Worm (Caenorhabditis elegans) whole organism, L2 larva: ENCODE results near the gene ZK593.2.

Source experiments
- C34F6.9 ChIP-seq: fragments of 150-350 bp; optimal IDR thresholded peaks from 2 replicates; lab custom pipeline; 2014; ENCODE audit warnings: missing biosample characterization, missing genetic modification characterization
- F13H6.1 ChIP-seq: sonication (generic microtip); optimal IDR thresholded peaks from 2 replicates; lab custom pipeline; 2016; ENCODE audit warnings: missing genetic modification characterization, missing compliant biosample characterization
- R02D3.7 ChIP-seq: fragments of 150-350 bp; optimal IDR thresholded peaks from 2 replicates; lab custom pipeline; 2014; ENCODE audit warnings: missing biosample characterization, missing genetic modification characterization
- Y55F3AM.14 ChIP-seq: fragments of 200-800 bp; sonication (Bioruptor generic); optimal IDR thresholded peaks from 2 replicates; lab custom pipeline; 2018; ENCODE audit warnings: mild to moderate bottlenecking, missing genetic modification characterization, missing compliant biosample characterization
- ZK546.5 ChIP-seq: sonication (generic microtip); optimal IDR thresholded peaks from 2 replicates; lab custom pipeline; 2017; ENCODE audit warnings: missing biosample characterization, missing genetic modification characterization
- alr-1 ChIP-seq: fragments of 150-350 bp; optimal IDR thresholded peaks from 2 replicates; lab custom pipeline; 2014; ENCODE audit warnings: missing biosample characterization, missing genetic modification characterization
- aly-2 ChIP-seq: fragments of 150-350 bp; optimal IDR thresholded peaks from 2 replicates; lab custom pipeline; 2014; ENCODE audit warnings: missing biosample characterization, missing genetic modification characterization
- ama-1 ChIP-seq: fragments of 150-350 bp; optimal IDR thresholded peaks from 2 replicates; lab custom pipeline; 2018; ENCODE audit warnings: inconsistent platforms
- blmp-1 ChIP-seq: sonication (generic microtip); optimal IDR thresholded peaks from 2 replicates; lab custom pipeline; 2017; ENCODE audit warnings: missing genetic modification characterization, mild to moderate bottlenecking, missing compliant biosample characterization, antibody characterized with exemption, moderate library complexity; ENCODE audit not compliant: insufficient read depth
- ceh-16 ChIP-seq: fragments of 150-350 bp; optimal IDR thresholded peaks from 2 replicates; lab custom pipeline; 2014; ENCODE audit warnings: missing biosample characterization, missing genetic modification characterization
- ceh-82 ChIP-seq: fragments of 150-350 bp; optimal IDR thresholded peaks from 2 replicates; lab custom pipeline; 2014; ENCODE audit warnings: missing biosample characterization, missing genetic modification characterization
- crh-2 ChIP-seq: sonication (generic microtip); optimal IDR thresholded peaks from 2 replicates; lab custom pipeline; 2017; ENCODE audit warnings: missing biosample characterization, missing genetic modification characterization
- dmd-4 ChIP-seq: sonication (generic microtip); optimal IDR thresholded peaks from 2 replicates; lab custom pipeline; 2017; ENCODE audit warnings: missing biosample characterization, missing genetic modification characterization
- egl-27 ChIP-seq: sonication (generic microtip); optimal IDR thresholded peaks from 3 replicates; lab custom pipeline; 2017; ENCODE audit warnings: missing biosample characterization, missing genetic modification reagents, missing genetic modification characterization
- elt-1 ChIP-seq: fragments of 150-350 bp; optimal IDR thresholded peaks from 2 replicates; lab custom pipeline; 2014; ENCODE audit warnings: missing biosample characterization, missing genetic modification characterization
- elt-3 ChIP-seq: sonication (generic microtip); optimal IDR thresholded peaks from 2 replicates; lab custom pipeline; 2017; ENCODE audit warnings: missing biosample characterization, missing genetic modification characterization
- fos-1 ChIP-seq: fragments of 150-350 bp; optimal IDR thresholded peaks from 2 replicates; lab custom pipeline; 2014; ENCODE audit warnings: missing biosample characterization, missing genetic modification characterization
- gmeb-1 ChIP-seq: fragments of 150-350 bp; optimal IDR thresholded peaks from 2 replicates; lab custom pipeline; 2014; ENCODE audit warnings: missing biosample characterization, missing genetic modification characterization
- lin-11 ChIP-seq: fragments of 150-350 bp; sonication (generic microtip); optimal IDR thresholded peaks from 2 replicates; lab custom pipeline; 2014; ENCODE audit warnings: missing biosample characterization, missing genetic modification characterization, inconsistent platforms, mixed read lengths
- lin-13 ChIP-seq: fragments of 150-350 bp; optimal IDR thresholded peaks from 2 replicates; lab custom pipeline; 2014; ENCODE audit warnings: missing biosample characterization, missing genetic modification reagents, missing genetic modification characterization
- lin-39 ChIP-seq: fragments of 150-350 bp; optimal IDR thresholded peaks from 2 replicates; lab custom pipeline; 2014; ENCODE audit warnings: missing biosample characterization, missing genetic modification reagents, missing genetic modification characterization
- lsy-2 ChIP-seq, 2 experiments: fragments of 150-350 bp in 1 of 2; sonication (generic microtip) in 1 of 2; optimal IDR thresholded peaks; 2 replicates each; lab custom pipeline; 2014 to 2017; ENCODE audit warnings: missing biosample characterization in 2 of 2, missing genetic modification characterization in 2 of 2
- mab-5 ChIP-seq: fragments of 150-350 bp; optimal IDR thresholded peaks from 2 replicates; lab custom pipeline; 2014; ENCODE audit warnings: missing biosample characterization, missing genetic modification characterization
- mbf-1 ChIP-seq: sonication (generic microtip); optimal IDR thresholded peaks from 2 replicates; lab custom pipeline; 2017; ENCODE audit warnings: missing biosample characterization, missing genetic modification characterization
- mdl-1 ChIP-seq, 2 experiments: fragments of 150-350 bp in 1 of 2; sonication (generic microtip) in 1 of 2; optimal IDR thresholded peaks; 2 replicates each; lab custom pipeline; 2017; ENCODE audit warnings: missing biosample characterization in 2 of 2, missing genetic modification characterization in 2 of 2
- nhr-10 ChIP-seq: sonication (generic microtip); optimal IDR thresholded peaks from 2 replicates; lab custom pipeline; 2017; ENCODE audit warnings: missing biosample characterization, missing genetic modification characterization
- nhr-11 ChIP-seq: fragments of 150-350 bp; optimal IDR thresholded peaks from 2 replicates; lab custom pipeline; 2014; ENCODE audit warnings: missing biosample characterization, missing genetic modification characterization
- nhr-12 ChIP-seq: fragments of 150-350 bp; optimal IDR thresholded peaks from 2 replicates; lab custom pipeline; 2014; ENCODE audit warnings: missing biosample characterization, missing genetic modification characterization
- nhr-129 ChIP-seq: fragments of 150-350 bp; optimal IDR thresholded peaks from 2 replicates; lab custom pipeline; 2014; ENCODE audit warnings: missing biosample characterization, missing genetic modification characterization
- nhr-21 ChIP-seq: fragments of 150-350 bp; optimal IDR thresholded peaks from 2 replicates; lab custom pipeline; 2014; ENCODE audit warnings: missing biosample characterization, missing genetic modification characterization
- nhr-23 ChIP-seq: fragments of 150-350 bp; optimal IDR thresholded peaks from 2 replicates; lab custom pipeline; 2014; ENCODE audit warnings: missing biosample characterization, missing genetic modification reagents, missing genetic modification characterization
- nhr-237 ChIP-seq: fragments of 150-350 bp; optimal IDR thresholded peaks from 2 replicates; lab custom pipeline; 2014; ENCODE audit warnings: missing biosample characterization, missing genetic modification characterization
- nhr-25 ChIP-seq: fragments of 150-350 bp; sonication (generic microtip); optimal IDR thresholded peaks from 3 replicates; lab custom pipeline; 2014; ENCODE audit warnings: missing biosample characterization, missing genetic modification characterization
- nhr-6 ChIP-seq: fragments of 150-350 bp; optimal IDR thresholded peaks from 2 replicates; lab custom pipeline; 2014; ENCODE audit warnings: missing biosample characterization, missing genetic modification characterization
- nhr-77 ChIP-seq: fragments of 150-350 bp; optimal IDR thresholded peaks from 2 replicates; lab custom pipeline; 2014; ENCODE audit warnings: missing biosample characterization, missing genetic modification characterization
- peb-1 ChIP-seq: fragments of 150-350 bp; optimal IDR thresholded peaks from 2 replicates; lab custom pipeline; 2014; ENCODE audit warnings: missing biosample characterization, missing genetic modification characterization
- sem-4 ChIP-seq: fragments of 150-350 bp; optimal IDR thresholded peaks from 2 replicates; lab custom pipeline; 2014; ENCODE audit warnings: missing biosample characterization, missing genetic modification reagents, missing genetic modification characterization
- skn-1 ChIP-seq: sonication (generic microtip); optimal IDR thresholded peaks from 2 replicates; lab custom pipeline; 2017; ENCODE audit warnings: missing biosample characterization, missing genetic modification characterization
- sma-3 ChIP-seq: sonication (generic microtip); optimal IDR thresholded peaks from 2 replicates; lab custom pipeline; 2016; ENCODE audit warnings: missing genetic modification reagents, missing genetic modification characterization, missing compliant biosample characterization
- sma-9 ChIP-seq, 2 experiments: fragments of 150-350 bp in 1 of 2; sonication (generic microtip) in 1 of 2; optimal IDR thresholded peaks; 2 replicates each; lab custom pipeline; 2014 to 2016; ENCODE audit warnings: missing genetic modification characterization in 2 of 2, mild to moderate bottlenecking in 1 of 2, missing biosample characterization in 1 of 2, missing compliant biosample characterization in 1 of 2, missing genetic modification reagents in 1 of 2, moderate library complexity in 1 of 2
- snpc-4 ChIP-seq: fragments of 150-350 bp; optimal IDR thresholded peaks from 2 replicates; lab custom pipeline; 2014; ENCODE audit warnings: missing biosample characterization, missing genetic modification characterization
- unc-39 ChIP-seq: fragments of 150-350 bp; optimal IDR thresholded peaks from 2 replicates; lab custom pipeline; 2014; ENCODE audit warnings: missing biosample characterization, missing genetic modification characterization
- unc-55 ChIP-seq: fragments of 150-350 bp; sonication (generic microtip); optimal IDR thresholded peaks from 3 replicates; lab custom pipeline; 2014; ENCODE audit warnings: missing biosample characterization, missing genetic modification reagents, missing genetic modification characterization
- unc-62 ChIP-seq: fragments of 150-350 bp; optimal IDR thresholded peaks from 2 replicates; lab custom pipeline; 2014; ENCODE audit warnings: missing biosample characterization, missing genetic modification reagents, missing genetic modification characterization
- zag-1 ChIP-seq: fragments of 150-350 bp; optimal IDR thresholded peaks from 2 replicates; lab custom pipeline; 2014; ENCODE audit warnings: missing biosample characterization, missing genetic modification characterization
- ztf-1 ChIP-seq: fragments of 200-800 bp; sonication (Bioruptor generic); conservative IDR thresholded peaks from 2 replicates; pipeline ENCODE4 v1.3.6; 2022; ENCODE audit warnings: missing genetic modification characterization, missing compliant biosample characterization
- ztf-11 ChIP-seq: sonication (generic microtip); optimal IDR thresholded peaks from 2 replicates; lab custom pipeline; 2017; ENCODE audit warnings: missing biosample characterization, missing genetic modification characterization
- ztf-4 ChIP-seq: fragments of 150-350 bp; optimal IDR thresholded peaks from 2 replicates; lab custom pipeline; 2014; ENCODE audit warnings: missing biosample characterization, missing genetic modification characterization

The ZK593.2 gene

DNA sequence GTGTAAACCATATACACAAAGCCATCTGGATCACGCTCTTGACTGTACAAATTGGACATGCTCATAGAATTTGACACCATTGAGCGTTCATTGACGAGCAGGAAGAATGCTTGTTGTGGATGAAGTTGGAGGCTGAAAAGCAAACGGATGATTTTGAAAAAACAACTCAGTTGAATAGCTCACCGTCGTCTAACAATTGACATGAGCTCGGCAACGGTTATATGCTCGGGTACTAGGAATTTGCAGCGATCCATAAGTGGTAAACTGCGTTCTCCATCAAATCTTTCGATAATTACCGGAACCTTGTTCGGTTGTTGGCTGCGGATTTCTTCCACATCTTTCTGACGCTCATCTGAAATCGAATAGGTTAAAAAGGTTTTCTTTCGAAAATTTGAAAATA is 21.6 kb downstream of the ZK593.2 start:
- TF ChIP-seq peb-1 (tag; lab: Kevin White, UChicago) (no peak), nhr-11 (tag; lab: Kevin White, UChicago) (no peak), ceh-16 (tag; lab: Kevin White, UChicago) (no peak), aly-2 (tag; lab: Kevin White, UChicago) (no peak), mab-5 (tag; lab: Kevin White, UChicago) (no peak), lin-11 (tag; lab: Kevin White, UChicago) (no peak), lin-13 (no peak), zag-1 (tag; lab: Kevin White, UChicago) (no peak), skn-1 (tag; lab: Kevin White, UChicago) (no peak), nhr-6 (no peak), ztf-1 (GFP tag; lab: Robert Waterston, UW) (no peak), elt-3 (no peak), elt-1 (tag; lab: Kevin White, UChicago) (no peak), R02D3.7 (tag; lab: Kevin White, UChicago) (no peak), Y55F3AM.14 (no peak), gmeb-1 (tag; lab: Kevin White, UChicago) (no peak), ztf-11 (tag; lab: Kevin White, UChicago) (no peak), dmd-4 (tag; lab: Kevin White, UChicago) (no peak), unc-55 (GFP tag; lab: Kevin White, UChicago) (no peak), mdl-1 (tag; optimal IDR thresholded peaks at IDR 0.05; lab: Kevin White, UChicago) (no peak)

DNA sequence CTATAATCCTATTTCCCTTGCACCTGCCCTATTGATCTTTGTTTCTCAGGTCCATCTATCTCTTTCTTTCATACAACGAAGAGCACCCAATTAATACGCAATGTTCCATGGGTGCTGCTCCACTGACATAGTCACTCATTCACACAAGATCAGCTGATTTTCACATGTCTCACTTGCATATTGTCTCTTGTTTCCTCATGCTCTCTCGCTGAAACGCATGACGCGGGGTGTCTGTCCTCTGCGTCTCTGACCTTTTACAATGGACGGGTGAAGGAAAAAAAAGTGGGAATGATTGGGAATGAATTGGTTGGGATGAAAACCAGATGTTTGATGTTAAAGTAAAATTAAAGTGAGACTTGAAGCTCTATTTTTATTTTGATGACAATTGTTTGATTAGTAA is 22.2 kb downstream of the ZK593.2 start:
- TF ChIP-seq lin-13 (peak; percentile 77), lin-11 (tag; lab: Kevin White, UChicago) (peak; percentile 74), nhr-12 (tag; lab: Kevin White, UChicago) (no peak), snpc-4 (peak; percentile 46), nhr-21 (tag; lab: Kevin White, UChicago) (peak; percentile 80), nhr-25 (peak; percentile 74), F13H6.1 (peak; percentile 93), unc-62 (GFP tag; lab: Kevin White, UChicago) (no peak), ztf-11 (tag; lab: Kevin White, UChicago) (no peak), gmeb-1 (tag; lab: Kevin White, UChicago) (peak; percentile 64), ztf-1 (GFP tag; lab: Robert Waterston, UW) (no peak), blmp-1 (tag; lab: Kevin White, UChicago) (peak; percentile 52), dmd-4 (tag; lab: Kevin White, UChicago) (no peak), nhr-77 (tag; lab: Kevin White, UChicago) (no peak), nhr-237 (tag; lab: Kevin White, UChicago) (no peak), C34F6.9 (peak; percentile 96), unc-55 (GFP tag; lab: Kevin White, UChicago) (peak; percentile 34), alr-1 (tag; lab: Kevin White, UChicago) (no peak), crh-2 (tag; lab: Kevin White, UChicago) (peak; percentile 88), ZK546.5 (tag; lab: Kevin White, UChicago) (no peak), sma-9 (GFP tag; optimal IDR thresholded peaks at IDR 0.05; lab: Kevin White, UChicago) (peak; percentile 96), sma-9 (tag; optimal IDR thresholded peaks at IDR 0.05; lab: Kevin White, UChicago) (no peak), zag-1 (tag; lab: Kevin White, UChicago) (peak; percentile 60), elt-3 (no peak), mbf-1 (tag; lab: Kevin White, UChicago) (no peak), peb-1 (tag; lab: Kevin White, UChicago) (no peak), egl-27 (tag; lab: Kevin White, UChicago) (peak; percentile 78), aly-2 (tag; lab: Kevin White, UChicago) (no peak), ceh-16 (tag; lab: Kevin White, UChicago) (no peak), sma-3 (GFP tag; lab: Kevin White, UChicago) (peak; percentile 71), nhr-6 (peak; percentile 82), lsy-2 (tag; optimal IDR thresholded peaks at IDR 0.05; lab: Kevin White, UChicago) (peak; percentile 39 to 93), R02D3.7 (tag; lab: Kevin White, UChicago) (no peak), elt-1 (tag; lab: Kevin White, UChicago) (no peak), nhr-23 (tag; lab: Kevin White, UChicago) (no peak), lin-39 (tag; lab: Kevin White, UChicago) (no peak), nhr-129 (tag; lab: Kevin White, UChicago) (peak; percentile 97), fos-1 (tag; lab: Kevin White, UChicago) (peak; percentile 66), sem-4 (tag; lab: Kevin White, UChicago) (peak; percentile 91), Y55F3AM.14 (peak; percentile 80), ceh-82 (tag; lab: Kevin White, UChicago) (no peak), unc-39 (tag; lab: Kevin White, UChicago) (no peak), skn-1 (tag; lab: Kevin White, UChicago) (peak; percentile 31), ztf-4 (tag; lab: Kevin White, UChicago) (peak; percentile 90), mdl-1 (tag; optimal IDR thresholded peaks at IDR 0.05; lab: Kevin White, UChicago) (peak in 1 of 2 experiments; percentile 86), nhr-11 (tag; lab: Kevin White, UChicago) (no peak), nhr-10 (no peak), mab-5 (tag; lab: Kevin White, UChicago) (peak; percentile 50), ama-1 (lab: Kevin White, UChicago) (peak; percentile 84)
